Worm (Caenorhabditis elegans) whole organism, L1 larva: ENCODE data around the gene C13G5.2.

Experiments used
- C16A3.4 ChIP-seq: fragments of 150-350 bp; optimal IDR thresholded peaks from 2 replicates; lab custom pipeline; 2014; ENCODE audit warnings: missing biosample characterization, missing genetic modification characterization
- C34B4.2 ChIP-seq: sonication (generic microtip); optimal IDR thresholded peaks from 2 replicates; lab custom pipeline; 2017; ENCODE audit warnings: mild to moderate bottlenecking, missing genetic modification characterization, missing compliant biosample characterization
- aly-2 ChIP-seq: fragments of 150-350 bp; optimal IDR thresholded peaks from 2 replicates; lab custom pipeline; 2014; ENCODE audit warnings: missing biosample characterization, missing genetic modification characterization
- blmp-1 ChIP-seq: fragments of 150-350 bp; optimal IDR thresholded peaks from 2 replicates; lab custom pipeline; 2014; ENCODE audit warnings: missing biosample characterization, missing genetic modification characterization
- ceh-63 ChIP-seq: fragments of 200-800 bp; sonication (Bioruptor generic); optimal IDR thresholded peaks from 2 replicates; lab custom pipeline; 2018; ENCODE audit warnings: mild to moderate bottlenecking, missing genetic modification characterization, missing compliant biosample characterization
- ceh-8 ChIP-seq: fragments of 200-800 bp; sonication (Bioruptor generic); optimal IDR thresholded peaks from 2 replicates; lab custom pipeline; 2018; ENCODE audit warnings: mild to moderate bottlenecking, missing genetic modification characterization, moderate library complexity, missing compliant biosample characterization
- dpl-1 ChIP-seq, 3 experiments: fragments of 150-350 bp in 2 of 3; sonication (generic microtip) in 1 of 3; optimal IDR thresholded peaks; 2 replicates each; lab custom pipeline; 2014 to 2017; ENCODE audit warnings: missing biosample characterization in 3 of 3, missing genetic modification characterization in 3 of 3, missing genetic modification reagents in 3 of 3
- dsc-1 ChIP-seq: sonication (generic microtip); optimal IDR thresholded peaks from 2 replicates; lab custom pipeline; 2016; ENCODE audit warnings: mild to moderate bottlenecking, missing genetic modification characterization, missing compliant biosample characterization
- efl-1 ChIP-seq, 4 experiments: fragments of 150-350 bp; optimal IDR thresholded peaks in 3 of 4; peaks in 1 of 4; 1 replicate in 1 of 4; 2 replicates in 3 of 4; lab custom pipeline; 2014; ENCODE audit warnings: missing biosample characterization in 2 of 4, missing genetic modification characterization in 2 of 4, missing genetic modification reagents in 2 of 4
- egl-27 ChIP-seq, 2 experiments: fragments of 150-350 bp in 1 of 2; sonication (generic microtip); optimal IDR thresholded peaks; 3 replicates each; lab custom pipeline; 2017 to 2018; ENCODE audit warnings: missing biosample characterization in 2 of 2, missing genetic modification characterization in 2 of 2, missing genetic modification reagents in 2 of 2
- elt-2 ChIP-seq: sonication (generic microtip); optimal IDR thresholded peaks from 2 replicates; lab custom pipeline; 2016; ENCODE audit warnings: missing genetic modification characterization, mild to moderate bottlenecking, inconsistent platforms, missing compliant biosample characterization, missing genetic modification reagents
- ets-5 ChIP-seq: fragments of 200-800 bp; sonication (Bioruptor generic); IDR thresholded peaks from 2 replicates; pipeline ENCODE4 v1.3.6; 2022; ENCODE audit warnings: missing genetic modification characterization, missing compliant biosample characterization
- fkh-8 ChIP-seq: sonication (generic microtip); optimal IDR thresholded peaks from 2 replicates; lab custom pipeline; 2016; ENCODE audit warnings: mild to moderate bottlenecking, missing genetic modification characterization, missing compliant biosample characterization
- fos-1 ChIP-seq: fragments of 150-350 bp; optimal IDR thresholded peaks from 2 replicates; lab custom pipeline; 2014; ENCODE audit warnings: missing biosample characterization, missing genetic modification characterization
- hlh-17 ChIP-seq: fragments of 200-800 bp; sonication (Bioruptor generic); optimal IDR thresholded peaks from 2 replicates; lab custom pipeline; 2018; ENCODE audit warnings: missing genetic modification characterization, mild to moderate bottlenecking, missing compliant biosample characterization, moderate library complexity, borderline replicate concordance
- irx-1 ChIP-seq: sonication (generic microtip); optimal IDR thresholded peaks from 2 replicates; lab custom pipeline; 2016; ENCODE audit warnings: missing genetic modification characterization, missing compliant biosample characterization
- lin-13 ChIP-seq: fragments of 150-350 bp; optimal IDR thresholded peaks from 2 replicates; lab custom pipeline; 2014; ENCODE audit warnings: missing biosample characterization, missing genetic modification reagents, missing genetic modification characterization
- lin-14 ChIP-seq: fragments of 200-800 bp; sonication (Bioruptor generic); optimal IDR thresholded peaks from 2 replicates; lab custom pipeline; 2018; ENCODE audit warnings: mild to moderate bottlenecking, missing genetic modification characterization, moderate library complexity, missing compliant biosample characterization
- lin-35 ChIP-seq, 2 experiments: fragments of 150-350 bp; optimal IDR thresholded peaks; 2 replicates each; lab custom pipeline; 2014; ENCODE audit warnings: missing biosample characterization in 2 of 2, missing genetic modification characterization in 2 of 2, missing genetic modification reagents in 2 of 2
- mab-9 ChIP-seq: fragments of 200-800 bp; sonication (Bioruptor generic); IDR thresholded peaks from 2 replicates; pipeline ENCODE4 v1.3.6; 2022; ENCODE audit warnings: missing genetic modification reagents, missing genetic modification characterization, missing compliant biosample characterization
- mdl-1 ChIP-seq, 2 experiments: fragments of 150-350 bp; optimal IDR thresholded peaks; 2 replicates each; lab custom pipeline; 2014 to 2017; ENCODE audit warnings: missing biosample characterization in 2 of 2, missing genetic modification characterization in 2 of 2, inconsistent platforms in 1 of 2
- mef-2 ChIP-seq: fragments of 150-350 bp; optimal IDR thresholded peaks from 2 replicates; lab custom pipeline; 2014; ENCODE audit warnings: missing biosample characterization, missing genetic modification characterization
- mep-1 ChIP-seq: fragments of 150-350 bp; optimal IDR thresholded peaks from 2 replicates; lab custom pipeline; 2014; ENCODE audit warnings: missing biosample characterization, missing genetic modification characterization
- nhr-11 ChIP-seq: fragments of 150-350 bp; optimal IDR thresholded peaks from 2 replicates; lab custom pipeline; 2014; ENCODE audit warnings: missing biosample characterization, missing genetic modification characterization
- nhr-12 ChIP-seq: sonication (generic microtip); optimal IDR thresholded peaks from 2 replicates; lab custom pipeline; 2017; ENCODE audit warnings: missing biosample characterization, missing genetic modification characterization
- nhr-20 ChIP-seq: sonication (generic microtip); optimal IDR thresholded peaks from 2 replicates; lab custom pipeline; 2016; ENCODE audit warnings: mild to moderate bottlenecking, missing genetic modification characterization, missing compliant biosample characterization
- nhr-237 ChIP-seq: fragments of 150-350 bp; optimal IDR thresholded peaks from 2 replicates; lab custom pipeline; 2014; ENCODE audit warnings: missing biosample characterization, missing genetic modification characterization
- nhr-28 ChIP-seq: fragments of 150-350 bp; optimal IDR thresholded peaks from 2 replicates; lab custom pipeline; 2014; ENCODE audit warnings: missing biosample characterization, missing genetic modification characterization
- nhr-47 ChIP-seq: sonication (generic microtip); optimal IDR thresholded peaks from 2 replicates; lab custom pipeline; 2016; ENCODE audit warnings: mild to moderate bottlenecking, missing genetic modification characterization, moderate library complexity, missing compliant biosample characterization
- nhr-85 ChIP-seq: sonication (generic microtip); peaks from one replicate; lab custom pipeline; 2016; ENCODE audit warnings: missing genetic modification characterization, inconsistent platforms, missing compliant biosample characterization
- pqm-1 ChIP-seq: sonication (generic microtip); optimal IDR thresholded peaks from 3 replicates; lab custom pipeline; 2017; ENCODE audit warnings: missing biosample characterization, missing genetic modification characterization
- rnt-1 ChIP-seq: sonication (generic microtip); optimal IDR thresholded peaks from 2 replicates; lab custom pipeline; 2016; ENCODE audit warnings: mild to moderate bottlenecking, missing genetic modification characterization, moderate library complexity, missing compliant biosample characterization
- snpc-4 ChIP-seq: fragments of 150-350 bp; optimal IDR thresholded peaks from 2 replicates; lab custom pipeline; 2014; ENCODE audit warnings: missing biosample characterization, missing genetic modification characterization
- sptf-1 ChIP-seq: fragments of 150-350 bp; optimal IDR thresholded peaks from 2 replicates; lab custom pipeline; 2014; ENCODE audit warnings: missing biosample characterization, missing genetic modification characterization
- swsn-7 ChIP-seq: sonication (generic microtip); optimal IDR thresholded peaks from 2 replicates; lab custom pipeline; 2016; ENCODE audit warnings: missing genetic modification characterization, missing compliant biosample characterization
- unc-30 ChIP-seq: sonication (generic microtip); optimal IDR thresholded peaks from 2 replicates; lab custom pipeline; 2017; ENCODE audit warnings: missing biosample characterization, missing genetic modification characterization
- zag-1 ChIP-seq: fragments of 150-350 bp; optimal IDR thresholded peaks from 2 replicates; lab custom pipeline; 2014; ENCODE audit warnings: missing biosample characterization, missing genetic modification characterization

Gene C13G5.2

ce11 chrIII:8598961-8599360 lies 19.3 kb downstream of the C13G5.2 start (continued):
- TF ChIP-seq egl-27 (tag; optimal IDR thresholded peaks at IDR 0.05; lab: Kevin White, UChicago) (no peak), mep-1 (tag; lab: Kevin White, UChicago) (peak; percentile 53), C16A3.4 (tag; lab: Kevin White, UChicago) (peak; percentile 19), sptf-1 (tag; lab: Kevin White, UChicago) (no peak), nhr-20 (tag; lab: Kevin White, UChicago) (peak; percentile 8), fkh-8 (tag; lab: Kevin White, UChicago) (no peak), mef-2 (tag; lab: Kevin White, UChicago) (no peak), nhr-85 (tag; lab: Kevin White, UChicago) (peak; percentile 62), swsn-7 (tag; lab: Kevin White, UChicago) (no peak), ceh-8 (GFP tag; lab: Kevin White, UChicago) (no peak), blmp-1 (tag; lab: Kevin White, UChicago) (peak; percentile 94)
- TF ChIP-seq, all 84 proteins: peak for 8

DNA sequence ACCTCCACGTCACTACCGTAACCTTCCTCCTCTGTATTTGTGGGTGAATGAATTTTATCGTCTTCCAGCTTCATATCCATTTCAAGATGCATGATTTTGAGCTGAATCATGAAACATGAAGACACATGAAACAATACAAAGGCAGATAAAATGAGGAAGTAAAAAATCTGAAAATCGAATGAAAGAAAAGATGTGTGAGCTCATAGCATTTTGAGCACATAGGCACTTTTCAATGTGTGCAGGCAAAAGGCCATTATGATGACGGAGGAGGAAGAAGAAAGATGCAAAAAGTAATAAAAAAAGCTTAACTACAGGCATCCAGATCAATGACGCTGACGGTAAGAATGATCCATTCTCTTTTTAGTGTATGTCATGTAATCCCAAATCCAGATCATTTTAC lies 20.5 kb downstream of the C13G5.2 start, which contains the start of gene ztf-30:
Gene ztf-30, minus strand, starts transcription at position 101 of the 400 bp plus-strand sequence.
- peak; percentile 24 for TF ChIP-seq dsc-1 (tag; lab: Kevin White, UChicago)
- TF ChIP-seq elt-2 = no peak
- TF ChIP-seq, all 84 proteins: peak for 1

DNA sequence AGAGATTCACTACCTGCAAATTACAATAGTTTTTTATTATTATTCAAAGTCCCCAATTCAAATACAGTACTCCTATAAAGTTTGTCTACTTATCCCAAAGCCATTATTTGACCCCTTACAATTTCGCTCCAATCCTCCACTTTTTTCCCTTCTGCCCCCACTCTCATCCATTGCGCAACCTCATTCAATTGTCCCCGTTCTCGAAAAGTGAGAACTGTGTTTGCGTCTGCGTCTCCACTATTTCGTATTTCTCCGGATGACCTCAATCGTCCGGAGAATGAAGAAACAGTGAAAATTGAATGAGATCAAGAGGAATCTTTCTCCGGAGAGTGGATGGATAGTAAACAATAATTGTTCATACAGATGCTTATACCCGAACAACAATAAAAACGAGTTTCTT lies 21.6 kb downstream of the C13G5.2 start:
- TF ChIP-seq nhr-237 (tag; lab: Kevin White, UChicago) (no peak), blmp-1 (tag; lab: Kevin White, UChicago) (peak; percentile 97), ets-5 (no peak), snpc-4 (tag; lab: Kevin White, UChicago) (no peak)

DNA sequence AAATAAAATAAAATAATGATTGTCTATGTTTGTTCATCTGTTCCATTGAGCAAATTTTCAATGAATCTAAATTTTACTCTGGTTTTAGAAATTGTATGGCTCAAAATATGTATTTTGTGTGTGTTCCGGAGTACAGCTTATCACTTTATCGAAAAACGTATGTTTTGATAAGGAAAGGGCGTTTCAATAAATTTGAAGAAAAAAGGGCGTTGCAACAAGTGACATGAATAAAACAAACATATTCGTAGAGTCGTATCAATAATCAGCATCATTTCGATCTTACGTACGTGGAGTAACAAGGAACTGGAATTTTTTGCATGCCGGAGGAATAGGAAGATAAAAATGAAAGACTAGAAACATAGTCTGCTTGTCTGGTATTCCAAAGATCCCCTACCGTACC lies 24.2 kb downstream of the C13G5.2 start:
- TF ChIP-seq lin-14 (GFP tag; lab: Kevin White, UChicago) (peak; percentile 7), unc-30 (tag; lab: Kevin White, UChicago) (no peak), mdl-1 (tag; optimal IDR thresholded peaks at IDR 0.05; lab: Kevin White, UChicago) (no peak), elt-2 (peak; percentile 75), rnt-1 (tag; lab: Kevin White, UChicago) (no peak), zag-1 (no peak)

ce11 chrIII:8593620-8594019 lies 24.6 kb downstream of the C13G5.2 start, which contains the start of gene C06E1.7:
C06E1.7 (minus strand) TSS chrIII:8593720.
- no peak for TF ChIP-seq nhr-28 (tag; lab: Kevin White, UChicago)
- TF ChIP-seq mab-9 (GFP tag; lab: Robert Waterston, UW) = no peak
- TF ChIP-seq hlh-17 = no peak
- TF ChIP-seq irx-1 (tag; lab: Kevin White, UChicago) = no peak
- no peak for TF ChIP-seq nhr-47 (tag; lab: Kevin White, UChicago)
- TF ChIP-seq mdl-1 (tag; optimal IDR thresholded peaks at IDR 0.05; lab: Kevin White, UChicago) = no peak
- TF ChIP-seq nhr-11 (tag; lab: Kevin White, UChicago) = no peak
- no peak for TF ChIP-seq aly-2
- no peak for TF ChIP-seq mep-1 (tag; lab: Kevin White, UChicago)
- no peak for TF ChIP-seq efl-1 (optimal IDR thresholded peaks at IDR 0.05; lab: Kevin White, UChicago)
- no peak for TF ChIP-seq efl-1 (GFP tag; optimal IDR thresholded peaks at IDR 0.05 in 1 of 2; lab: Kevin White, UChicago)

DNA sequence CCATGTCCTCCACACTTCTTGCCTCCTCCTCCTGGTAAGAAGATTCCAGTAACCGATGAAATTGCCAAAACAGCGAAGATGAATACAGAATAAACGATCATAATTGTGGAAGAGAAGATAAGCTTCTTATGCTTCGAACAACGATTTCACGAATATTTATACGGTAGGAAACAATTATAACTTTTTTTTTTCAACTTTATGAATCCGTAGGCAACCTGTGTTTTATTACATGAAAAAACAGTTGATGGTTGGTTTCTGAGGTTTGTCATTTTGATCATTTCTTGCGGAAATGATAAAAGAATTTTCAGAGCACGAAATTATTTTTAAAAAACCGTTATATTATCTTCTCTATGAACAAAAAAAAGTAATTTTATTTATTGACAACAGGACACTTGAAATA lies 27.4 kb downstream of the C13G5.2 start, which contains the start of gene fipr-16:
Gene fipr-16, minus strand, starts transcription at position 101 of the 400 bp plus-strand sequence.
- TF ChIP-seq C34B4.2 = no peak
- TF ChIP-seq aly-2 = no peak
- TF ChIP-seq ceh-8 (GFP tag; lab: Kevin White, UChicago) = no peak
- TF ChIP-seq pqm-1 (tag; lab: Kevin White, UChicago) = no peak
- TF ChIP-seq nhr-12 (tag; lab: Kevin White, UChicago) = no peak
- TF ChIP-seq ceh-63 = no peak
- TF ChIP-seq lin-13 (GFP tag; lab: Kevin White, UChicago) = no peak
- no peak for TF ChIP-seq zag-1
- no peak for TF ChIP-seq snpc-4 (tag; lab: Kevin White, UChicago)
- TF ChIP-seq lin-35 (GFP tag; optimal IDR thresholded peaks at IDR 0.05; lab: Kevin White, UChicago) = no peak
- no peak for TF ChIP-seq mab-9 (GFP tag; lab: Robert Waterston, UW)
- TF ChIP-seq fos-1 (tag; lab: Kevin White, UChicago) = no peak
- TF ChIP-seq dpl-1 (GFP tag; optimal IDR thresholded peaks at IDR 0.05; lab: Kevin White, UChicago) = no peak
